Fruit fly (Drosophila melanogaster): ENCODE measurements around the gene CG44139.

CG44139 gene

DNA sequence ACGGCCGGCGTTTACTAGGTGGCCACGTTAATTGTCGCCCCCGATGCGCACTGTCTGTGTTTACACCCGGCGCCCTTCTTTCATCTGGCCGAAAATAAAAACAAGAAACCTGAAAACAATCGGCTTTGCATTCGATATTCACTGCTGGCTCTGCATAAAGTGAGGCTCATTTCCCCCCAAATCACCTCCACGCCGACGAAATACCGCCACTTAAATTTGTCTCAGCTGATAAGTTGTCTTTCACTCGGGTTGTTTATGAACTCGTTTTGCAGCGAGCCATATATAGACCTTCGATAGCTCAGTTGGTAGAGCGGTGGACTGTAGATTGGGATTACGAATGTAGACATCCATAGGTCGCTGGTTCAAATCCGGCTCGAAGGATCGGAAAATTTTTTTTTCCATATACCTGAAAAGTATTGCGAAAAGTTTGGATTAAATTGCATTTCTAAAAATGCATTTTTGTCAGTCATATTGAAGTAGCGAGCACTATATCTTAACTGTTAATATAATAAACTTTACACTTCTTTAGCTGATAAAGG lies 37.8 kb downstream of the CG44139 start:
- TF ChIP-seq psq (GFP tag; optimal IDR thresholded peaks at IDR 0.05) (no peak), fru (GFP tag; optimal IDR thresholded peaks at IDR 0.05) (no peak), brk (GFP tag; optimal IDR thresholded peaks at IDR 0.05) (no peak), HLH106 (tag; optimal IDR thresholded peaks at IDR 0.05) (no peak), Mio (GFP tag; optimal IDR thresholded peaks at IDR 0.05) (no peak), dl (GFP tag; optimal IDR thresholded peaks at IDR 0.05; ENCODE audit: insufficient read depth in 1 of 2, partially characterized antibody in 2 of 2) (no peak), pan (optimal IDR thresholded peaks at IDR 0.05) (no peak), Rel (GFP tag; optimal IDR thresholded peaks at IDR 0.05) (no peak), Rel (tag; optimal IDR thresholded peaks at IDR 0.05) (no peak), dsf (GFP tag; optimal IDR thresholded peaks at IDR 0.05; ENCODE audit: borderline replicate concordance) (no peak), Vsx2 (GFP tag; optimal IDR thresholded peaks at IDR 0.05; ENCODE audit: partially characterized antibody) (no peak)

DNA sequence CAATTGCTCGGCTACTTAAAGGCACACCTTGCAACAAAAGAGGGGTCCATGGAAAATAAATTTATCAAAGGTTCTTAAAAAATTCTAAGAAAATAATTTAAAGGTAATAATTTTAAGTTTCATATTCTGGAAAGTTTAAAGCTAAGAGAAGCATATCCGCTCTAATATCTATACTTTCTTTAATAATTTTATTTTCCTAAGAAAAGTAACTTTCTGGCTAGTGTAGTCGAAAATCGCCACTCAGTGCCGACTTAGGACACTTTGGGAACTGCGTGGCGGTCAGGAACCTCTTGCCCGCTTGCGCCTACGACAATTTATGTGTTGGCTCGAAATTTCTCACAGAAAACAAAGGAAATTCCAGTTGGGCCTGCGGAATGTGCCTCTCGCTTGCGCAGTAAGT lies 41.8 kb downstream of the CG44139 start:
- TF ChIP-seq HLH106 (tag; optimal IDR thresholded peaks at IDR 0.05) = peak; percentile 1
- no peak for TF ChIP-seq CG9705 (GFP tag; optimal IDR thresholded peaks at IDR 0.05)
- peak in 1 of 2 experiments; percentile 3 for TF ChIP-seq foxo (GFP tag; optimal IDR thresholded peaks at IDR 0.05)
- TF ChIP-seq Mio (GFP tag; optimal IDR thresholded peaks at IDR 0.05) = no peak
- no peak for TF ChIP-seq N (GFP tag; optimal IDR thresholded peaks at IDR 0.05)
- peak; percentile 31 for TF ChIP-seq OdsH (GFP tag; optimal IDR thresholded peaks at IDR 0.05)

DNA sequence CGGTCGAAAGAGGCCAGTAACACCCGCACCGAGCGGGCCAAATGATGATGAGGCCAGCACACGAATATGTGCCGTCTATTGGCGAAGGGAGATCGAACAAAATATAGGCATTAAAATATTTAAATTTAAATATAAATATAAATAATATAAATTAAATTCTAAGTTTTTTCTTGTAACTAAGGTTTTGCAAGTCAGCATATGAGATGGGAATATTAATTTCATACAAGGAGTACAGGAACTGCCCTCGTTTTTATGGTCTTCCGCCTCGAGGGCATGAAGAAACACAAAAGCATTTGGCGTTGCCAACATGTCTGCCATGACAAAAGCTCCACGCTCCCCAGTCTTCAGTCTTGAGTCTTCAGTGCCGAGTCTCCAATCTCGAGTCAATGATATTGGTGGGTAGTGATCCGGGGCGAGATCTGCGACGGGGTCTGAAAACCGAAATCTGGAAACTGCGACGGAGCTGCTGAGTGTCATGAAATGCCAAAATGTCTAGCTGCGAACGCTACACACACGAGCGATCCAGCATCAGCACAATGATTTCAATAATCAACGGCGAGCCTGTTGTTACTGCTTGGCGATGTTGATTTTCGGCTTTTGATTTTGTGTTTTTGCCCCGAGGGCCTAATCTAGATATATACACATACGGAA lies 43.2 kb downstream of the CG44139 start:
- no peak for TF ChIP-seq Myc (optimal IDR thresholded peaks at IDR 0.05)
- TF ChIP-seq Vsx2 (GFP tag; optimal IDR thresholded peaks at IDR 0.05; ENCODE audit: partially characterized antibody) = no peak
- no peak for TF ChIP-seq CG32264 (GFP tag; optimal IDR thresholded peaks at IDR 0.05)
- TF ChIP-seq br (GFP tag; optimal IDR thresholded peaks at IDR 0.05) = no peak
- peak; percentile 14 for TF ChIP-seq Sp1 (GFP tag; optimal IDR thresholded peaks at IDR 0.05)
- no peak for TF ChIP-seq lola (GFP tag; optimal IDR thresholded peaks at IDR 0.05)
- TF ChIP-seq Hr83 (GFP tag; optimal IDR thresholded peaks at IDR 0.05; ENCODE audit: poor library complexity, severe bottlenecking) = no peak
- no peak for TF ChIP-seq CrebA (GFP tag; optimal IDR thresholded peaks at IDR 0.05; ENCODE audit: borderline replicate concordance)
- no peak for TF ChIP-seq N (GFP tag; optimal IDR thresholded peaks at IDR 0.05)
- peak; percentile 3 for TF ChIP-seq dmrt93B (GFP tag; optimal IDR thresholded peaks at IDR 0.05)
- TF ChIP-seq jim (GFP tag; optimal IDR thresholded peaks at IDR 0.05) = no peak
- TF ChIP-seq HLH106 (tag; optimal IDR thresholded peaks at IDR 0.05) = peak; percentile 61
- TF ChIP-seq Hr78 (GFP tag; optimal IDR thresholded peaks at IDR 0.05) = no peak
- peak; percentile 13 for TF ChIP-seq OdsH (GFP tag; optimal IDR thresholded peaks at IDR 0.05)
- TF ChIP-seq dl (GFP tag; optimal IDR thresholded peaks at IDR 0.05; ENCODE audit: insufficient read depth in 1 of 2, partially characterized antibody in 2 of 2) = no peak
- peak in 1 of 2 experiments; percentile 23 for TF ChIP-seq foxo (GFP tag; optimal IDR thresholded peaks at IDR 0.05)
- peak; percentile 38 for TF ChIP-seq psq (GFP tag; optimal IDR thresholded peaks at IDR 0.05)
- TF ChIP-seq Hnf4 (GFP tag; optimal IDR thresholded peaks at IDR 0.05) = peak; percentile 6
- no peak for TF ChIP-seq usp (GFP tag; optimal IDR thresholded peaks at IDR 0.05)
- TF ChIP-seq h (GFP tag; optimal IDR thresholded peaks at IDR 0.05) = peak; percentile 15

DNA sequence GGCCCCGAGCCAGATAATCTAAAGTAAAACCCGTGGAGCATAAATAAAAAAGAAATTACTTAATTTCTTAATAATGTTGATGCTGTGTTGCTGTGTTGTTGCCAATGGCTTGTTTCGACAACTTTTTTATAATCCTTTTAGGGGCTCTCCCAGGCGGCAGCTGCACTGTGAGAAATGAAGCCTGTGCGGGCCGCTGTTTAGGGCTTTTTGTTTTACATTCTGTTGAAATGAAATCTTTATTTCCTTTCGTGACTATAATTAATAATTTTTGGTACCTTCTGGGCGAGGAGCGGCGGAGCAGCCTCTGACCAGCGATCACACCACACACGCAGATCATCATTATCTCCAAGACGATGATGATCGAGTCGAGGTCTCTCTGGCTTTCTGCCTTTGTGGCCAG lies 46.0 kb downstream of the CG44139 start:
- TF ChIP-seq Sp1 (GFP tag; optimal IDR thresholded peaks at IDR 0.05) (no peak), Myc (optimal IDR thresholded peaks at IDR 0.05) (no peak), foxo (GFP tag; optimal IDR thresholded peaks at IDR 0.05) (peak in 1 of 2 experiments; percentile 36), brk (GFP tag; optimal IDR thresholded peaks at IDR 0.05) (no peak), Hr83 (GFP tag; optimal IDR thresholded peaks at IDR 0.05; ENCODE audit: poor library complexity, severe bottlenecking) (no peak), CG32264 (GFP tag; optimal IDR thresholded peaks at IDR 0.05) (no peak), dmrt93B (GFP tag; optimal IDR thresholded peaks at IDR 0.05) (no peak), woc (GFP tag; optimal IDR thresholded peaks at IDR 0.05) (peak; percentile 40), Hnf4 (GFP tag; optimal IDR thresholded peaks at IDR 0.05) (no peak), h (GFP tag; optimal IDR thresholded peaks at IDR 0.05) (peak; percentile 23), Dfd (GFP tag; optimal IDR thresholded peaks at IDR 0.05) (no peak), Hr78 (GFP tag; optimal IDR thresholded peaks at IDR 0.05) (no peak), sv (GFP tag; optimal IDR thresholded peaks at IDR 0.05) (no peak), Dif (GFP tag; optimal IDR thresholded peaks at IDR 0.05; ENCODE audit: partially characterized antibody) (no peak), fru (GFP tag; optimal IDR thresholded peaks at IDR 0.05) (peak; percentile 30), Mio (GFP tag; optimal IDR thresholded peaks at IDR 0.05) (no peak), GATAd (GFP tag; optimal IDR thresholded peaks at IDR 0.05) (no peak), dsf (GFP tag; optimal IDR thresholded peaks at IDR 0.05; ENCODE audit: borderline replicate concordance) (no peak), CrebA (GFP tag; optimal IDR thresholded peaks at IDR 0.05; ENCODE audit: borderline replicate concordance) (no peak), N (GFP tag; optimal IDR thresholded peaks at IDR 0.05) (no peak), lola (GFP tag; optimal IDR thresholded peaks at IDR 0.05) (no peak), psq (GFP tag; optimal IDR thresholded peaks at IDR 0.05) (peak; percentile 28), pan (optimal IDR thresholded peaks at IDR 0.05) (no peak), jim (GFP tag; optimal IDR thresholded peaks at IDR 0.05) (no peak), rgr (GFP tag; optimal IDR thresholded peaks at IDR 0.05) (peak; percentile 28), ey (GFP tag; optimal IDR thresholded peaks at IDR 0.05) (peak; percentile 21), dl (GFP tag; optimal IDR thresholded peaks at IDR 0.05; ENCODE audit: insufficient read depth in 1 of 2, partially characterized antibody in 2 of 2) (no peak), Rel (GFP tag; optimal IDR thresholded peaks at IDR 0.05) (no peak), Rel (tag; optimal IDR thresholded peaks at IDR 0.05) (no peak), CG9705 (GFP tag; optimal IDR thresholded peaks at IDR 0.05) (no peak), br (GFP tag; optimal IDR thresholded peaks at IDR 0.05) (peak; percentile 6), sage (GFP tag; optimal IDR thresholded peaks at IDR 0.05) (no peak), usp (GFP tag; optimal IDR thresholded peaks at IDR 0.05) (no peak), HLH106 (tag; optimal IDR thresholded peaks at IDR 0.05) (peak; percentile 31), tai (GFP tag; optimal IDR thresholded peaks at IDR 0.05) (no peak)

All from whole organism, wandering third instar larva.